Worm (Caenorhabditis elegans): Measurements from ENCODE around the gene F20D12.7.

ce11 chrIV:7985737-7986136 lies 47.0 kb upstream of the F20D12.7 start:
- TF ChIP-seq lin-39 (tag; optimal IDR thresholded peaks at IDR 0.05): no peak
- TF ChIP-seq elt-1 (tag; optimal IDR thresholded peaks at IDR 0.05): no peak
- no peak for TF ChIP-seq nhr-129 (tag; optimal IDR thresholded peaks at IDR 0.05)
- no peak for TF ChIP-seq mab-5 (tag; optimal IDR thresholded peaks at IDR 0.05)
- TF ChIP-seq ztf-11 (tag; optimal IDR thresholded peaks at IDR 0.05): no peak
- TF ChIP-seq nhr-77 (tag; optimal IDR thresholded peaks at IDR 0.05): no peak
- no peak for TF ChIP-seq skn-1 (tag; optimal IDR thresholded peaks at IDR 0.05)
- TF ChIP-seq sem-4 (tag; optimal IDR thresholded peaks at IDR 0.05): no peak

Measured in whole organism, L2 larva.